Worm (Caenorhabditis elegans) whole organism, young adult: ENCODE measurements around the gene fbxc-44.

Experiments
- D2030.7 ChIP-seq: fragments of 200-800 bp; sonication (Bioruptor generic); IDR thresholded peaks from 2 replicates; pipeline ENCODE4 v1.3.6; 2022; ENCODE audit warnings: missing genetic modification reagents, missing genetic modification characterization, missing compliant biosample characterization
- attf-6 ChIP-seq: fragments of 200-800 bp; sonication (Bioruptor generic); IDR thresholded peaks from 2 replicates; pipeline ENCODE4 v1.3.6; 2022; ENCODE audit warnings: missing genetic modification reagents, missing genetic modification characterization, missing compliant biosample characterization
- chd-7 ChIP-seq: sonication (generic microtip); optimal IDR thresholded peaks from 2 replicates; lab custom pipeline; 2016; ENCODE audit warnings: mild to moderate bottlenecking, missing genetic modification characterization, moderate library complexity, missing compliant biosample characterization
- hrde-1 ChIP-seq: sonication (generic microtip); optimal IDR thresholded peaks from 2 replicates; lab custom pipeline; 2016; ENCODE audit warnings: missing genetic modification characterization, mild to moderate bottlenecking, missing compliant biosample characterization, moderate library complexity, missing genotype, missing genetic modification reagents, borderline replicate concordance
- pha-4 ChIP-seq: fragments of 150-350 bp; sonication (generic microtip); optimal IDR thresholded peaks from 2 replicates; lab custom pipeline; 2014; ENCODE audit warnings: missing biosample characterization, missing genetic modification reagents, missing genetic modification characterization
- rpc-1 ChIP-seq, 2 experiments: fragments of 150-350 bp in 1 of 2; sonication (generic microtip) in 1 of 2; optimal IDR thresholded peaks; 2 replicates each; lab custom pipeline; 2014 to 2018; ENCODE audit warnings: missing biosample characterization in 1 of 2, missing genetic modification characterization in 1 of 2, missing genetic modification reagents in 1 of 2, missing genotype in 1 of 2
- xnd-1 ChIP-seq: sonication (generic microtip); optimal IDR thresholded peaks from 2 replicates; lab custom pipeline; 2016; ENCODE audit warnings: missing genotype, missing genetic modification reagents, missing genetic modification characterization, missing compliant biosample characterization

DNA sequence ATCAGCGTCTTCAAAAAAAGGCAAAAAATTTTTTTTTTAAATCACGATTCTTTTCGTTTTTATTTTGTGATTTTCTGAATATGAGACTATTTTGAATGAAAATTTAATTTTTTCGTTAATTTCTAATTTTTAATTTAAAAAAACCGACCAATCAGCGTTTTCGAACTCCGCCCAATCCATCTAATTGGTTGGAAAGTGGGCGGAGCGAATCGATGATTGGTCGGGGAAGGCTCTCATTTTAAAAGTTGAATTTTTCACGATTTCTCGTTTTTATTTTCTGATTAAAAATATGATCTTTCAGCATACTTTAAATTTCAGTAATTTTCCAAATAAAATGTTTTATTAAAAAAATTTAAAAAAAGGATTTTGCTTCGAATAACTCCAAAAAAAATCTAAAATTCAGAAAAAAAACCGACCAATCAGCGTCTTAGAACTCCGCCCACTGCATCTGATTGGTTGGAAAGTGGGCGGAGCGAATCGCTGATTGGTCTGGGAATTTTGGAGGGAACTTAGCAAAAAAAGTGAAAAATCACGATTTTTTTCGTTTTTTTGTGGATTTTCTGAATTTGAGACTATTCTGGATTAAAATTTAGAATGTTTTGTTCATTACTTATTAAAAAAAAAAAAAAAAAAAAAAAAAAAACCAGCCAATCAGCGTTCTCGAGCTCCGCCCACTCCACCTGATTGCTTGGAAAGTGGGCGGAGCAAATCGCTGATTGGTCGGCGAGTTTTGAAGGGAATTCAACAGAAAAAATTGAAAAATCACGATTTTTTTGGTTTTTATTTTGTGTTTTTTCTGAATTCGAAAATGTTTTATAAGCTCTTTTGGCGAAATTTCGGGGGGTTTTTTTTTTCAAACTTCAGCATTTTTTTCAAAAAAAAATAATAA lies 47.0 kb upstream of the fbxc-44 start:
- TF ChIP-seq pha-4: no peak
- TF ChIP-seq hrde-1: no peak
- no peak for TF ChIP-seq rpc-1 (optimal IDR thresholded peaks at IDR 0.05; lab: Kevin White, UChicago)
- no peak for TF ChIP-seq rpc-1 (tag; optimal IDR thresholded peaks at IDR 0.05; lab: Kevin White, UChicago)
- TF ChIP-seq D2030.7 (GFP tag; lab: Robert Waterston, UW): no peak
- TF ChIP-seq attf-6: no peak
- no peak for TF ChIP-seq xnd-1 (tag; lab: Kevin White, UChicago)
- TF ChIP-seq chd-7: no peak
